Fruit fly (Drosophila melanogaster): ENCODE measurements around the gene CG42307.

The CG42307 gene

dm6 chr3L:7328567-7329253, at the start of gene CG42307, which contains the start of the genes mrva and mus312:
Gene CG42307, plus strand, starts transcription at chr3L:7329132.
Gene mrva, minus strand, starts transcription at chr3L:7328842.
Gene mus312, plus strand, starts transcription at chr3L:7329132.
- TF ChIP-seq tj (GFP tag; optimal IDR thresholded peaks at IDR 0.05) (peak; percentile 88), cnc (optimal IDR thresholded peaks at IDR 0.05) (no peak), CG12768 (GFP tag; optimal IDR thresholded peaks at IDR 0.05) (peak; percentile 90), CG5204 (GFP tag; optimal IDR thresholded peaks at IDR 0.05) (no peak), CG7045 (GFP tag; optimal IDR thresholded peaks at IDR 0.05) (peak; percentile 90), Clk (GFP tag; optimal IDR thresholded peaks at IDR 0.05) (peak; percentile 51), bab1 (GFP tag; optimal IDR thresholded peaks at IDR 0.05) (peak; percentile 86), CG11617 (GFP tag; optimal IDR thresholded peaks at IDR 0.05) (peak; percentile 96), CG33017 (tag; optimal IDR thresholded peaks at IDR 0.05) (peak; percentile 93), Mnt (GFP tag; optimal IDR thresholded peaks at IDR 0.05) (peak; percentile 70), Hr96 (GFP tag; optimal IDR thresholded peaks at IDR 0.05) (no peak), kay (GFP tag; ENCODE audit: borderline replicate concordance) (no peak), Crg-1 (GFP tag; optimal IDR thresholded peaks at IDR 0.05) (peak; percentile 80), pad (GFP tag; optimal IDR thresholded peaks at IDR 0.05) (peak; percentile 69), CG7101 (tag; optimal IDR thresholded peaks at IDR 0.05) (peak; percentile 96), toe (GFP tag; optimal IDR thresholded peaks at IDR 0.05) (no peak), cic (GFP tag; optimal IDR thresholded peaks at IDR 0.05) (peak; percentile 69), CG14711 (tag; optimal IDR thresholded peaks at IDR 0.05) (peak; percentile 99), CG1620 (GFP tag; optimal IDR thresholded peaks at IDR 0.05) (peak; percentile 75), ovo (GFP tag; optimal IDR thresholded peaks at IDR 0.05) (peak; percentile 80)

- TF ChIP-seq Mnt (GFP tag; optimal IDR thresholded peaks at IDR 0.05) = no peak
- TF ChIP-seq pad (GFP tag; optimal IDR thresholded peaks at IDR 0.05) = no peak
- TF ChIP-seq kay (GFP tag; ENCODE audit: borderline replicate concordance) = no peak
- no peak for TF ChIP-seq toe (GFP tag; optimal IDR thresholded peaks at IDR 0.05)
These were observed 45.4 kb upstream of the CG42307 start for dm6 chr3L:7283541-7283940.

dm6 chr3L:7300660-7301059, 28.3 kb upstream of the CG42307 start:
- no peak for TF ChIP-seq Mnt (GFP tag; optimal IDR thresholded peaks at IDR 0.05)
- no peak for TF ChIP-seq CG12768 (GFP tag; optimal IDR thresholded peaks at IDR 0.05)
- TF ChIP-seq Crg-1 (GFP tag; optimal IDR thresholded peaks at IDR 0.05) = no peak
- no peak for TF ChIP-seq ovo (GFP tag; optimal IDR thresholded peaks at IDR 0.05)
- no peak for TF ChIP-seq CG14711 (tag; optimal IDR thresholded peaks at IDR 0.05)
- no peak for TF ChIP-seq CG7101 (tag; optimal IDR thresholded peaks at IDR 0.05)
- TF ChIP-seq Hr96 (GFP tag; optimal IDR thresholded peaks at IDR 0.05) = no peak
- TF ChIP-seq Clk (GFP tag; optimal IDR thresholded peaks at IDR 0.05) = no peak
- no peak for TF ChIP-seq CG5204 (GFP tag; optimal IDR thresholded peaks at IDR 0.05)
- TF ChIP-seq tj (GFP tag; optimal IDR thresholded peaks at IDR 0.05) = no peak
- TF ChIP-seq bab1 (GFP tag; optimal IDR thresholded peaks at IDR 0.05) = no peak
- no peak for TF ChIP-seq CG7045 (GFP tag; optimal IDR thresholded peaks at IDR 0.05)
- no peak for TF ChIP-seq toe (GFP tag; optimal IDR thresholded peaks at IDR 0.05)
- TF ChIP-seq CG33017 (tag; optimal IDR thresholded peaks at IDR 0.05) = no peak
- TF ChIP-seq cic (GFP tag; optimal IDR thresholded peaks at IDR 0.05) = no peak
- TF ChIP-seq CG1620 (GFP tag; optimal IDR thresholded peaks at IDR 0.05) = no peak
- no peak for TF ChIP-seq CG11617 (GFP tag; optimal IDR thresholded peaks at IDR 0.05)
- no peak for TF ChIP-seq kay (GFP tag; ENCODE audit: borderline replicate concordance)
- no peak for TF ChIP-seq cnc (optimal IDR thresholded peaks at IDR 0.05)

dm6 chr3L:7312754-7313153, 16.2 kb upstream of the CG42307 start, which contains the start of gene unc-13-4A:
Gene unc-13-4A, minus strand, starts transcription at chr3L:7312896.
- no peak for TF ChIP-seq CG5204 (GFP tag; optimal IDR thresholded peaks at IDR 0.05)
- no peak for TF ChIP-seq ovo (GFP tag; optimal IDR thresholded peaks at IDR 0.05)
- no peak for TF ChIP-seq CG1620 (GFP tag; optimal IDR thresholded peaks at IDR 0.05)
- TF ChIP-seq kay (GFP tag; ENCODE audit: borderline replicate concordance) = no peak
- no peak for TF ChIP-seq Mnt (GFP tag; optimal IDR thresholded peaks at IDR 0.05)
- no peak for TF ChIP-seq CG7101 (tag; optimal IDR thresholded peaks at IDR 0.05)
- no peak for TF ChIP-seq CG33017 (tag; optimal IDR thresholded peaks at IDR 0.05)
- TF ChIP-seq tj (GFP tag; optimal IDR thresholded peaks at IDR 0.05) = no peak
- no peak for TF ChIP-seq Clk (GFP tag; optimal IDR thresholded peaks at IDR 0.05)
- no peak for TF ChIP-seq Crg-1 (GFP tag; optimal IDR thresholded peaks at IDR 0.05)
- TF ChIP-seq CG12768 (GFP tag; optimal IDR thresholded peaks at IDR 0.05) = no peak
- no peak for TF ChIP-seq CG11617 (GFP tag; optimal IDR thresholded peaks at IDR 0.05)
- TF ChIP-seq toe (GFP tag; optimal IDR thresholded peaks at IDR 0.05) = no peak
- no peak for TF ChIP-seq CG14711 (tag; optimal IDR thresholded peaks at IDR 0.05)
- no peak for TF ChIP-seq CG7045 (GFP tag; optimal IDR thresholded peaks at IDR 0.05)
- TF ChIP-seq pad (GFP tag; optimal IDR thresholded peaks at IDR 0.05) = no peak
- no peak for TF ChIP-seq bab1 (GFP tag; optimal IDR thresholded peaks at IDR 0.05)

dm6 chr3L:7313559-7314132, 15.3 kb upstream of the CG42307 start:
- TF ChIP-seq Hr96 (GFP tag; optimal IDR thresholded peaks at IDR 0.05) (no peak), CG14711 (tag; optimal IDR thresholded peaks at IDR 0.05) (no peak), pad (GFP tag; optimal IDR thresholded peaks at IDR 0.05) (no peak), kay (GFP tag; ENCODE audit: borderline replicate concordance) (no peak), cnc (optimal IDR thresholded peaks at IDR 0.05) (no peak), cic (GFP tag; optimal IDR thresholded peaks at IDR 0.05) (no peak), CG1620 (GFP tag; optimal IDR thresholded peaks at IDR 0.05) (no peak), bab1 (GFP tag; optimal IDR thresholded peaks at IDR 0.05) (no peak), Mnt (GFP tag; optimal IDR thresholded peaks at IDR 0.05) (no peak)

- TF ChIP-seq CG7045 (GFP tag; optimal IDR thresholded peaks at IDR 0.05) (no peak), CG33017 (tag; optimal IDR thresholded peaks at IDR 0.05) (no peak), CG7101 (tag; optimal IDR thresholded peaks at IDR 0.05) (no peak), CG14711 (tag; optimal IDR thresholded peaks at IDR 0.05) (no peak), pad (GFP tag; optimal IDR thresholded peaks at IDR 0.05) (no peak), Clk (GFP tag; optimal IDR thresholded peaks at IDR 0.05) (no peak), CG11617 (GFP tag; optimal IDR thresholded peaks at IDR 0.05) (no peak), cnc (optimal IDR thresholded peaks at IDR 0.05) (no peak), cic (GFP tag; optimal IDR thresholded peaks at IDR 0.05) (no peak), Hr96 (GFP tag; optimal IDR thresholded peaks at IDR 0.05) (no peak), CG12768 (GFP tag; optimal IDR thresholded peaks at IDR 0.05) (no peak), CG5204 (GFP tag; optimal IDR thresholded peaks at IDR 0.05) (no peak), CG1620 (GFP tag; optimal IDR thresholded peaks at IDR 0.05) (no peak), toe (GFP tag; optimal IDR thresholded peaks at IDR 0.05) (no peak), tj (GFP tag; optimal IDR thresholded peaks at IDR 0.05) (no peak), bab1 (GFP tag; optimal IDR thresholded peaks at IDR 0.05) (no peak), Crg-1 (GFP tag; optimal IDR thresholded peaks at IDR 0.05) (no peak)
These were observed 14.8 kb upstream of the CG42307 start for dm6 chr3L:7314133-7314532.

All from whole organism, adult.